Fruit fly (Drosophila melanogaster) whole organism, embryonic: ENCODE measurements around the gene Upf1.

Experiments
- Awh ChIP-seq: fragments of 200-800 bp; sonication (Bioruptor generic); IDR thresholded peaks from 2 replicates; pipeline ENCODE4, ENCODE4 v1.3.6; 2022; ENCODE audit warnings: missing biosample characterization, missing genetic modification characterization
- B-H1 ChIP-seq: fragments of 200-800 bp; sonication (Bioruptor generic); IDR thresholded peaks from 3 replicates; pipeline ENCODE4 v1.3.6; 2022; ENCODE audit warnings: missing biosample characterization, missing genetic modification characterization
- CG1024 ChIP-seq: fragments of 200-800 bp; sonication (Bioruptor generic); IDR thresholded peaks from 2 replicates; pipeline ENCODE4 v1.3.6; 2022; ENCODE audit warnings: missing biosample characterization, missing genetic modification characterization
- CG10654 ChIP-seq: fragments of 200-800 bp; sonication (Bioruptor generic); optimal IDR thresholded peaks from 2 replicates; lab custom pipeline; 2016; ENCODE audit warnings: missing biosample characterization, missing genetic modification characterization
- CG12071 ChIP-seq: fragments of 200-800 bp; sonication (Bioruptor generic); optimal IDR thresholded peaks from 3 replicates; lab custom pipeline; 2018; ENCODE audit warnings: missing biosample characterization, mild to moderate bottlenecking, missing genetic modification characterization
- CG12769 ChIP-seq: fragments of 200-800 bp; sonication (Bioruptor generic); optimal IDR thresholded peaks from 2 replicates; lab custom pipeline; 2019; ENCODE audit warnings: missing biosample characterization, mild to moderate bottlenecking, missing genetic modification characterization, moderate library complexity
- CG13894 ChIP-seq: fragments of 200-800 bp; sonication (Bioruptor generic); optimal IDR thresholded peaks from 3 replicates; lab custom pipeline; 2018; ENCODE audit warnings: missing biosample characterization, mild to moderate bottlenecking, missing genetic modification characterization, moderate library complexity
- CG16813 ChIP-seq: fragments of 200-800 bp; sonication (Bioruptor generic); IDR thresholded peaks from 3 replicates; pipeline ENCODE4 v1.3.6; 2022; ENCODE audit warnings: missing biosample characterization, missing genetic modification characterization; ENCODE audit not compliant: partially characterized antibody
- CG16815 ChIP-seq: fragments of 200-800 bp; sonication (Bioruptor generic); optimal IDR thresholded peaks from 3 replicates; lab custom pipeline; 2017; ENCODE audit warnings: missing biosample characterization, mild to moderate bottlenecking, missing genetic modification characterization
- CG17568 ChIP-seq: fragments of 200-800 bp; sonication (Bioruptor generic); optimal IDR thresholded peaks from 2 replicates; lab custom pipeline; 2018; ENCODE audit warnings: missing biosample characterization, mild to moderate bottlenecking, missing genetic modification characterization, moderate library complexity
- CG18599 ChIP-seq: fragments of 200-800 bp; sonication (Bioruptor generic); optimal IDR thresholded peaks from 3 replicates; lab custom pipeline; 2017; ENCODE audit warnings: missing biosample characterization, missing genetic modification characterization, mild to moderate bottlenecking, moderate library complexity, missing genetic modification reagents
- CG2678 ChIP-seq: fragments of 200-800 bp; sonication (Bioruptor generic); optimal IDR thresholded peaks from 3 replicates; lab custom pipeline; 2019; ENCODE audit warnings: missing biosample characterization, mild to moderate bottlenecking, missing genetic modification characterization, moderate library complexity
- CG43689 ChIP-seq: fragments of 200-800 bp; sonication (Bioruptor generic); IDR thresholded peaks from 2 replicates; pipeline ENCODE4 v1.3.6; 2022; ENCODE audit warnings: missing biosample characterization, missing genetic modification characterization
- CG4820 ChIP-seq: fragments of 200-800 bp; sonication (Bioruptor generic); optimal IDR thresholded peaks from 3 replicates; lab custom pipeline; 2016; ENCODE audit warnings: missing biosample characterization, missing genetic modification characterization
- CG7786 ChIP-seq: fragments of 200-800 bp; sonication (Bioruptor generic); optimal IDR thresholded peaks from 2 replicates; lab custom pipeline; 2016; ENCODE audit warnings: missing biosample characterization, missing genetic modification characterization
- CG8089 ChIP-seq: fragments of 200-800 bp; sonication (Bioruptor generic); optimal IDR thresholded peaks from 3 replicates; lab custom pipeline; 2016; ENCODE audit warnings: missing biosample characterization, missing genetic modification characterization
- D ChIP-seq, 2 experiments: fragments of 200-800 bp in 1 of 2; fragments of >200 bp in 1 of 2; sonication (Bioruptor generic) in 1 of 2; optimal IDR thresholded peaks; 2 replicates in 1 of 2; 3 replicates in 1 of 2; lab custom pipeline; 2017; ENCODE audit warnings: mild to moderate bottlenecking in 1 of 2, missing biosample characterization in 1 of 2, missing genetic modification characterization in 1 of 2, missing genetic modification reagents in 1 of 2
- Gug ChIP-seq: fragments of 200-800 bp; sonication (Bioruptor generic); IDR thresholded peaks from 4 replicates; pipeline ENCODE4 v1.3.6; 2022; ENCODE audit warnings: missing biosample characterization, missing genetic modification characterization
- HLH3B ChIP-seq: fragments of 200-800 bp; sonication (Bioruptor generic); IDR thresholded peaks from 2 replicates; pipeline ENCODE4 v1.3.6; 2022; ENCODE audit warnings: missing biosample characterization, missing genetic modification characterization
- Hand ChIP-seq: fragments of 200-800 bp; sonication (Bioruptor generic); optimal IDR thresholded peaks from 2 replicates; lab custom pipeline; 2017; ENCODE audit warnings: mild to moderate bottlenecking, missing biosample characterization, missing genetic modification reagents, missing genetic modification characterization
- HmgD ChIP-seq: fragments of 200-800 bp; sonication (Bioruptor generic); optimal IDR thresholded peaks from 3 replicates; lab custom pipeline; 2016; ENCODE audit warnings: missing biosample characterization, missing genetic modification characterization
- Hr39 ChIP-seq: fragments of >200 bp; optimal IDR thresholded peaks from 2 replicates; lab custom pipeline; 2017
- Hsf ChIP-seq: fragments of 200-800 bp; sonication (Bioruptor generic); optimal IDR thresholded peaks from 3 replicates; lab custom pipeline; 2016; ENCODE audit warnings: missing biosample characterization, missing genetic modification characterization
- Nf-YC ChIP-seq: fragments of 200-800 bp; optimal IDR thresholded peaks from 3 replicates; lab custom pipeline; 2019; ENCODE audit warnings: missing biosample characterization, mild to moderate bottlenecking, missing genetic modification characterization, moderate library complexity
- Side ChIP-seq: fragments of 200-800 bp; sonication (Bioruptor generic); optimal IDR thresholded peaks from 2 replicates; lab custom pipeline; 2016; ENCODE audit warnings: missing biosample characterization, missing genetic modification characterization
- Spps ChIP-seq: fragments of 200-800 bp; sonication (Bioruptor generic); optimal IDR thresholded peaks from 2 replicates; lab custom pipeline; 2018; ENCODE audit warnings: missing biosample characterization, mild to moderate bottlenecking, missing genetic modification characterization
- br ChIP-seq: fragments of >200 bp; optimal IDR thresholded peaks from 2 replicates; lab custom pipeline; 2017
- btn ChIP-seq: fragments of 200-800 bp; sonication (Bioruptor generic); optimal IDR thresholded peaks from 2 replicates; lab custom pipeline; 2016; ENCODE audit warnings: missing biosample characterization, missing genetic modification characterization
- cas ChIP-seq: fragments of 200-800 bp; sonication (Bioruptor generic); IDR thresholded peaks from 2 replicates; pipeline ENCODE4 v1.3.6; 2022; ENCODE audit warnings: missing biosample characterization, missing genetic modification characterization
- chinmo ChIP-seq: fragments of 200-800 bp; sonication (Bioruptor generic); IDR thresholded peaks from 4 replicates; pipeline ENCODE4 v1.3.6; 2022; ENCODE audit warnings: missing biosample characterization, missing genetic modification characterization; ENCODE audit not compliant: partially characterized antibody
- en ChIP-seq: fragments of 200-800 bp; sonication (Bioruptor generic); optimal IDR thresholded peaks from 2 replicates; lab custom pipeline; 2016; ENCODE audit warnings: missing biosample characterization, missing genetic modification characterization
- fd64A ChIP-seq: fragments of 200-800 bp; sonication (Bioruptor generic); optimal IDR thresholded peaks from 3 replicates; lab custom pipeline; 2018; ENCODE audit warnings: missing biosample characterization, mild to moderate bottlenecking, missing genetic modification characterization
- gro ChIP-seq: fragments of 200-800 bp; sonication (Bioruptor generic); optimal IDR thresholded peaks from 2 replicates; lab custom pipeline; 2016; ENCODE audit warnings: missing biosample characterization, missing genetic modification characterization
- hkb ChIP-seq, 2 experiments: fragments of 200-800 bp in 1 of 2; fragments of >200 bp in 1 of 2; sonication (Bioruptor generic) in 1 of 2; IDR thresholded peaks in 1 of 2; optimal IDR thresholded peaks in 1 of 2; 2 replicates each; pipeline versions ENCODE4 v1.3.6 to Lab custom; 2017 to 2022; ENCODE audit warnings: missing biosample characterization in 1 of 2, missing genetic modification characterization in 1 of 2
- nom ChIP-seq: fragments of 200-800 bp; sonication (Bioruptor generic); optimal IDR thresholded peaks from 2 replicates; lab custom pipeline; 2017; ENCODE audit warnings: missing biosample characterization, missing genetic modification characterization, mild to moderate bottlenecking, moderate library complexity, missing genetic modification reagents
- peb ChIP-seq: fragments of 200-800 bp; sonication (Bioruptor generic); IDR thresholded peaks from 2 replicates; pipeline ENCODE4 v1.3.6; 2022; ENCODE audit warnings: missing biosample characterization, missing genetic modification characterization
- row ChIP-seq: fragments of 200-800 bp; sonication (Bioruptor generic); IDR thresholded peaks from 3 replicates; pipeline ENCODE4 v1.3.6; 2022; ENCODE audit warnings: missing biosample characterization, missing genetic modification characterization
- slou ChIP-seq: fragments of 200-800 bp; sonication (Bioruptor generic); optimal IDR thresholded peaks from 3 replicates; lab custom pipeline; 2016; ENCODE audit warnings: missing biosample characterization, missing genetic modification characterization
- sqz ChIP-seq: fragments of 200-800 bp; sonication (Bioruptor generic); optimal IDR thresholded peaks from 3 replicates; lab custom pipeline; 2018; ENCODE audit warnings: missing biosample characterization, mild to moderate bottlenecking, missing genetic modification characterization
- ssp ChIP-seq: fragments of 200-800 bp; sonication (Bioruptor generic); IDR thresholded peaks from 2 replicates; pipeline ENCODE4 v1.3.6; 2022; ENCODE audit warnings: missing biosample characterization, missing genetic modification characterization
- tgo ChIP-seq: fragments of 200-800 bp; sonication (Bioruptor generic); IDR thresholded peaks from 3 replicates; pipeline ENCODE4 v1.3.6; 2022; ENCODE audit warnings: missing biosample characterization, missing genetic modification characterization
- tin ChIP-seq: fragments of 200-800 bp; sonication (Bioruptor generic); optimal IDR thresholded peaks from 3 replicates; lab custom pipeline; 2016; ENCODE audit warnings: missing biosample characterization, missing genetic modification characterization
- tll ChIP-seq, 2 experiments: fragments of 200-800 bp in 1 of 2; fragments of >200 bp in 1 of 2; sonication (Bioruptor generic) in 1 of 2; optimal IDR thresholded peaks; 2 replicates each; lab custom pipeline; 2017 to 2019; ENCODE audit warnings: missing biosample characterization in 2 of 2, missing genetic modification characterization in 2 of 2, mild to moderate bottlenecking in 1 of 2, moderate library complexity in 1 of 2
- vfl ChIP-seq: fragments of 200-800 bp; sonication (Bioruptor generic); optimal IDR thresholded peaks from 2 replicates; lab custom pipeline; 2016; ENCODE audit warnings: missing biosample characterization, missing genetic modification characterization

The Upf1 gene

dm6 chrX:11915154-11915593, 10.0 kb upstream of the Upf1 start (continued):
- TF ChIP-seq peb (GFP tag; lab: Robert Waterston, UW): peak; percentile 64
- TF ChIP-seq Hsf (GFP tag; lab: Kevin White, UChicago): no peak
- no peak for TF ChIP-seq hkb (optimal IDR thresholded peaks at IDR 0.05; lab: Kevin White, UChicago)
- TF ChIP-seq hkb (GFP tag; IDR thresholded peaks at IDR 0.05; lab: Robert Waterston, UW): peak; percentile 88
- TF ChIP-seq HLH3B (GFP tag; lab: Robert Waterston, UW): peak; percentile 82
- no peak for TF ChIP-seq CG8089 (GFP tag; lab: Kevin White, UChicago)
- TF ChIP-seq sqz: peak; percentile 84
- peak; percentile 82 for TF ChIP-seq B-H1 (GFP tag; lab: Robert Waterston, UW)
- TF ChIP-seq Side (GFP tag; lab: Kevin White, UChicago): no peak
- peak; percentile 61 for TF ChIP-seq CG12071
- TF ChIP-seq, all 482 proteins: peak for 354

dm6 chrX:11913581-11913980, 8.4 kb upstream of the Upf1 start:
- TF ChIP-seq Gug (GFP tag; lab: Robert Waterston, UW): no peak
- TF ChIP-seq Hr39 (lab: Kevin White, UChicago): no peak
- no peak for TF ChIP-seq CG18599 (GFP tag; lab: Kevin White, UChicago)
- no peak for TF ChIP-seq en (GFP tag; lab: Kevin White, UChicago)
- no peak for TF ChIP-seq row (GFP tag; lab: Robert Waterston, UW)
- TF ChIP-seq chinmo (GFP tag; lab: Robert Waterston, UW): peak; percentile 83; the same call in 3 of the 4 replicates
- TF ChIP-seq btn (GFP tag; lab: Kevin White, UChicago): no peak
- TF ChIP-seq nom (GFP tag; lab: Kevin White, UChicago): peak; percentile 31
- no peak for TF ChIP-seq CG43689 (GFP tag; lab: Robert Waterston, UW)
- no peak for TF ChIP-seq CG10654
- TF ChIP-seq br (lab: Kevin White, UChicago): no peak
- no peak for TF ChIP-seq HmgD
- no peak for TF ChIP-seq CG7786 (GFP tag; lab: Kevin White, UChicago)
- TF ChIP-seq D (optimal IDR thresholded peaks at IDR 0.05; lab: Kevin White, UChicago): no peak
- no peak for TF ChIP-seq D (GFP tag; optimal IDR thresholded peaks at IDR 0.05; lab: Kevin White, UChicago)
- TF ChIP-seq Awh (GFP tag; lab: Robert Waterston, UW): no peak
- TF ChIP-seq tin (GFP tag; lab: Kevin White, UChicago): no peak
- TF ChIP-seq CG13894 (tag; lab: Kevin White, UChicago): peak; percentile 8
- TF ChIP-seq CG4820 (GFP tag; lab: Kevin White, UChicago): no peak
- TF ChIP-seq vfl: no peak
- no peak for TF ChIP-seq CG17568
- TF ChIP-seq CG16815: no peak
- no peak for TF ChIP-seq Hand (GFP tag; lab: Kevin White, UChicago)
- no peak for TF ChIP-seq tll (GFP tag; optimal IDR thresholded peaks at IDR 0.05; lab: Kevin White, UChicago)
- no peak for TF ChIP-seq CG16813 (GFP tag; lab: Robert Waterston, UW)
- no peak for TF ChIP-seq fd64A (GFP tag; lab: Kevin White, UChicago)
- no peak for TF ChIP-seq cas
- no peak for TF ChIP-seq gro (GFP tag; lab: Kevin White, UChicago)
- no peak for TF ChIP-seq ssp (GFP tag; lab: Robert Waterston, UW)
- no peak for TF ChIP-seq tgo (GFP tag; lab: Robert Waterston, UW)
- no peak for TF ChIP-seq CG1024 (GFP tag; lab: Robert Waterston, UW)
- no peak for TF ChIP-seq Nf-YC (tag; lab: Kevin White, UChicago)
- no peak for TF ChIP-seq slou (GFP tag; lab: Kevin White, UChicago)
- no peak for TF ChIP-seq Spps (tag; lab: Kevin White, UChicago)
- TF ChIP-seq CG12769: peak; percentile 9
- no peak for TF ChIP-seq CG2678
- TF ChIP-seq, all 482 proteins: peak for 4
